Fruit fly (Drosophila melanogaster): ENCODE measurements around the gene naz.

- TF ChIP-seq fru (GFP tag; optimal IDR thresholded peaks at IDR 0.05) (no peak), Mio (GFP tag; optimal IDR thresholded peaks at IDR 0.05) (no peak), Myc (optimal IDR thresholded peaks at IDR 0.05) (no peak), pan (optimal IDR thresholded peaks at IDR 0.05) (no peak), br (GFP tag; optimal IDR thresholded peaks at IDR 0.05) (no peak), psq (GFP tag; optimal IDR thresholded peaks at IDR 0.05) (no peak), ey (GFP tag; optimal IDR thresholded peaks at IDR 0.05) (no peak), h (GFP tag; optimal IDR thresholded peaks at IDR 0.05) (no peak), Sp1 (GFP tag; optimal IDR thresholded peaks at IDR 0.05) (no peak), usp (GFP tag; optimal IDR thresholded peaks at IDR 0.05) (no peak), N (GFP tag; optimal IDR thresholded peaks at IDR 0.05) (no peak), Abd-B (GFP tag; optimal IDR thresholded peaks at IDR 0.05) (no peak), OdsH (GFP tag; optimal IDR thresholded peaks at IDR 0.05) (no peak)
These were observed 32.0 kb downstream of the naz start for dm6 chr3R:18296737-18297136.
